Worm (Caenorhabditis elegans): ENCODE measurements around the gene F59A6.3.

The F59A6.3 gene

ce11 chrII:4999122-4999521 is 9.0 kb upstream of the F59A6.3 start, which contains the start of gene citk-2 (continued):
- peak; percentile 100 for TF ChIP-seq dpl-1 (GFP tag; optimal IDR thresholded peaks at IDR 0.05)
- peak in 1 of 2 experiments; percentile 67 for TF ChIP-seq mdl-1 (tag; optimal IDR thresholded peaks at IDR 0.05)
- peak in 2 of 6 experiments; percentile 76 to 91 for TF ChIP-seq elt-3 (tag; optimal IDR thresholded peaks at IDR 0.05)
- peak; percentile 74 to 90 (median 88) for TF ChIP-seq ceh-82 (tag; optimal IDR thresholded peaks at IDR 0.05)
- peak; percentile 95 for TF ChIP-seq lsy-2 (tag; optimal IDR thresholded peaks at IDR 0.05)
- TF ChIP-seq mep-1 (tag; optimal IDR thresholded peaks at IDR 0.05): peak; percentile 98
- peak; percentile 80 for TF ChIP-seq mab-9 (GFP tag; IDR thresholded peaks at IDR 0.05)
- TF ChIP-seq nhr-237 (tag; optimal IDR thresholded peaks at IDR 0.05): peak; percentile 50
- TF ChIP-seq hlh-4 (tag; optimal IDR thresholded peaks at IDR 0.05): no peak
- TF ChIP-seq unc-62 (GFP tag; optimal IDR thresholded peaks at IDR 0.05): no peak
- peak; percentile 93 for TF ChIP-seq nhr-19 (GFP tag; conservative IDR thresholded peaks at IDR 0.05)
- TF ChIP-seq Y116A8C.19 (tag; optimal IDR thresholded peaks at IDR 0.05; ENCODE audit: borderline replicate concordance): no peak
- TF ChIP-seq fkh-10 (GFP tag; optimal IDR thresholded peaks at IDR 0.05): peak; percentile 21
- TF ChIP-seq fkh-8 (tag; optimal IDR thresholded peaks at IDR 0.05): peak; percentile 66
- peak; percentile 88 for TF ChIP-seq ceh-8 (GFP tag; optimal IDR thresholded peaks at IDR 0.05)
- peak; percentile 84 for TF ChIP-seq irx-1 (tag; optimal IDR thresholded peaks at IDR 0.05)
- peak; percentile 94 for TF ChIP-seq skn-1 (tag; optimal IDR thresholded peaks at IDR 0.05)
- TF ChIP-seq lin-13 (GFP tag; optimal IDR thresholded peaks at IDR 0.05): peak; percentile 79
- peak; percentile 100 for TF ChIP-seq F16B12.6 (tag; optimal IDR thresholded peaks at IDR 0.05)
- TF ChIP-seq ztf-11 (tag; optimal IDR thresholded peaks at IDR 0.05): peak in 1 of 2 experiments; percentile 78
- peak; percentile 37 for TF ChIP-seq zag-1 (tag; optimal IDR thresholded peaks at IDR 0.05)
- no peak for TF ChIP-seq hpl-2 (GFP tag; optimal IDR thresholded peaks at IDR 0.05)
- TF ChIP-seq egl-27 (tag; optimal IDR thresholded peaks at IDR 0.05): peak in 1 of 2 experiments; percentile 1
- TF ChIP-seq jun-1 (tag; optimal IDR thresholded peaks at IDR 0.05): peak; percentile 89
- TF ChIP-seq egl-13 (tag; optimal IDR thresholded peaks at IDR 0.05): peak; percentile 85
- TF ChIP-seq lin-15B (tag; optimal IDR thresholded peaks at IDR 0.05): peak; percentile 77
- TF ChIP-seq lir-3 (tag; optimal IDR thresholded peaks at IDR 0.05; ENCODE audit: poor library complexity): peak; percentile 85
- peak; percentile 99 for TF ChIP-seq elt-2 (tag; optimal IDR thresholded peaks at IDR 0.05)
- TF ChIP-seq sptf-1 (tag; optimal IDR thresholded peaks at IDR 0.05): no peak
- no peak for TF ChIP-seq nhr-28 (tag; optimal IDR thresholded peaks at IDR 0.05)
- TF ChIP-seq nhr-76 (tag; optimal IDR thresholded peaks at IDR 0.05): no peak
- peak; percentile 79 for TF ChIP-seq pax-3 (tag; optimal IDR thresholded peaks at IDR 0.05)
- TF ChIP-seq ztf-4 (tag; optimal IDR thresholded peaks at IDR 0.05): peak; percentile 90
- TF ChIP-seq efl-1 (optimal IDR thresholded peaks at IDR 0.05): peak; percentile 100
- peak; percentile 100 for TF ChIP-seq efl-1 (GFP tag; optimal IDR thresholded peaks at IDR 0.05 in 1 of 2)
- no peak for TF ChIP-seq unc-30 (tag; optimal IDR thresholded peaks at IDR 0.05)
- TF ChIP-seq nhr-47 (tag; optimal IDR thresholded peaks at IDR 0.05): peak; percentile 96
- peak; percentile 67 for TF ChIP-seq fkh-4 (tag; optimal IDR thresholded peaks at IDR 0.05; ENCODE audit: borderline replicate concordance)
- peak; percentile 59 for TF ChIP-seq unc-130 (tag; optimal IDR thresholded peaks at IDR 0.05)
- TF ChIP-seq unc-98 (GFP tag; IDR thresholded peaks at IDR 0.05): peak; percentile 41; the same call in 1 of the 2 replicates
- peak; percentile 58 for TF ChIP-seq nhr-84 (tag; optimal IDR thresholded peaks at IDR 0.05)
- TF ChIP-seq C04F5.9 (tag; optimal IDR thresholded peaks at IDR 0.05): peak; percentile 80
- peak; percentile 86 for TF ChIP-seq nhr-11 (tag; optimal IDR thresholded peaks at IDR 0.05)
- peak; percentile 96 for TF ChIP-seq nhr-71 (tag; optimal IDR thresholded peaks at IDR 0.05)
- TF ChIP-seq dsc-1 (tag; optimal IDR thresholded peaks at IDR 0.05): peak; percentile 94
- TF ChIP-seq lin-35 (GFP tag; optimal IDR thresholded peaks at IDR 0.05): peak; percentile 100
- TF ChIP-seq vab-15 (tag; optimal IDR thresholded peaks at IDR 0.05): no peak
- no peak for TF ChIP-seq pag-3 (tag; optimal IDR thresholded peaks at IDR 0.05; ENCODE audit: borderline replicate concordance, insufficient read depth)
- peak; percentile 92 for TF ChIP-seq C16A3.4 (tag; optimal IDR thresholded peaks at IDR 0.05)
- TF ChIP-seq nhr-77 (tag; optimal IDR thresholded peaks at IDR 0.05): peak; percentile 61
- TF ChIP-seq aha-1 (tag; optimal IDR thresholded peaks at IDR 0.05): peak; percentile 50
- TF ChIP-seq unc-86 (tag; optimal IDR thresholded peaks at IDR 0.05): peak; percentile 92
- peak; percentile 92 for TF ChIP-seq aly-2 (tag; optimal IDR thresholded peaks at IDR 0.05)

All from whole organism, L1 larva.